Worm (Caenorhabditis elegans) whole organism, L1 larva: Measurements from ENCODE around the gene C25H3.7.

Source experiments
- mab-9 ChIP-seq: fragments of 200-800 bp; sonication (Bioruptor generic); IDR thresholded peaks from 2 replicates; pipeline ENCODE4 v1.3.6; 2022; ENCODE audit warnings: missing genetic modification reagents, missing genetic modification characterization, missing compliant biosample characterization
- nhr-20 ChIP-seq: sonication (generic microtip); optimal IDR thresholded peaks from 2 replicates; lab custom pipeline; 2016; ENCODE audit warnings: mild to moderate bottlenecking, missing genetic modification characterization, missing compliant biosample characterization
- unc-30 ChIP-seq: sonication (generic microtip); optimal IDR thresholded peaks from 2 replicates; lab custom pipeline; 2017; ENCODE audit warnings: missing biosample characterization, missing genetic modification characterization

- no peak for TF ChIP-seq nhr-20 (tag; lab: Kevin White, UChicago)
- TF ChIP-seq mab-9 (GFP tag; lab: Robert Waterston, UW): no peak
- TF ChIP-seq unc-30 (tag; lab: Kevin White, UChicago): no peak
Observed at ce11 chrII:5702611-5703192, 34.0 kb upstream of the C25H3.7 start.
